Worm (Caenorhabditis elegans) whole organism, mixed stage, embryonic: ENCODE data around the gene vha-5.

Source experiments
- ces-1 ChIP-seq: fragments of 150-350 bp; optimal IDR thresholded peaks from 2 replicates; lab custom pipeline; 2014; ENCODE audit warnings: missing biosample characterization, missing genetic modification reagents, missing genetic modification characterization
- elt-3 ChIP-seq: fragments of 150-350 bp; optimal IDR thresholded peaks from 2 replicates; lab custom pipeline; 2014; ENCODE audit warnings: missing biosample characterization, missing genetic modification characterization
- mep-1 ChIP-seq: fragments of 150-350 bp; optimal IDR thresholded peaks from 2 replicates; lab custom pipeline; 2017; ENCODE audit warnings: missing biosample characterization, missing genetic modification reagents, missing genetic modification characterization, inconsistent platforms
- nhr-76 ChIP-seq: sonication (generic microtip); optimal IDR thresholded peaks from 2 replicates; lab custom pipeline; 2017; ENCODE audit warnings: missing biosample characterization, missing genetic modification characterization
- unc-62 ChIP-seq: fragments of 150-350 bp; optimal IDR thresholded peaks from 2 replicates; lab custom pipeline; 2014; ENCODE audit warnings: missing biosample characterization, missing genetic modification reagents, missing genetic modification characterization
- ztf-11 ChIP-seq: fragments of 150-350 bp; optimal IDR thresholded peaks from 2 replicates; lab custom pipeline; 2014; ENCODE audit warnings: missing biosample characterization, missing genetic modification characterization

ce11 chrIV:8325667-8326066 lies 21.9 kb downstream of the vha-5 start, which contains the start of gene F35H10.3:
- TF ChIP-seq unc-62 (GFP tag; lab: Kevin White, UChicago) (no peak), mep-1 (tag; lab: Kevin White, UChicago) (no peak), ces-1 (GFP tag; lab: Kevin White, UChicago) (no peak), nhr-76 (no peak), ztf-11 (tag; lab: Kevin White, UChicago) (no peak), elt-3 (tag; lab: Kevin White, UChicago) (no peak)
